Worm (Caenorhabditis elegans): ENCODE data around the gene zig-12.

- no peak for TF ChIP-seq flt-1 (GFP tag; IDR thresholded peaks at IDR 0.05)
- TF ChIP-seq aly-1 (tag; optimal IDR thresholded peaks at IDR 0.05), result no peak
- no peak for TF ChIP-seq hmbx-1 (tag; optimal IDR thresholded peaks at IDR 0.05)
- no peak for TF ChIP-seq tra-4 (tag; optimal IDR thresholded peaks at IDR 0.05)
- TF ChIP-seq sea-1 (GFP tag; conservative IDR thresholded peaks at IDR 0.05), result no peak
- TF ChIP-seq pes-1 (GFP tag; IDR thresholded peaks at IDR 0.05), result no peak
- TF ChIP-seq ceh-13 (GFP tag; optimal IDR thresholded peaks at IDR 0.05), result no peak
- no peak for TF ChIP-seq ceh-36 (tag; optimal IDR thresholded peaks at IDR 0.05)
- no peak for TF ChIP-seq ama-1 (optimal IDR thresholded peaks at IDR 0.05)
- TF ChIP-seq hmg-4 (GFP tag; optimal IDR thresholded peaks at IDR 0.05), result no peak
- TF ChIP-seq tbx-11 (GFP tag; IDR thresholded peaks at IDR 0.05), result no peak
- no peak for TF ChIP-seq scrt-1 (GFP tag; IDR thresholded peaks at IDR 0.05)
Observed at ce11 chrX:8784234-8784633, 20.5 kb downstream of the zig-12 start, which contains the start of gene ZK721.3.
